Fruit fly (Drosophila melanogaster): ENCODE measurements around the gene Atac3.

DNA sequence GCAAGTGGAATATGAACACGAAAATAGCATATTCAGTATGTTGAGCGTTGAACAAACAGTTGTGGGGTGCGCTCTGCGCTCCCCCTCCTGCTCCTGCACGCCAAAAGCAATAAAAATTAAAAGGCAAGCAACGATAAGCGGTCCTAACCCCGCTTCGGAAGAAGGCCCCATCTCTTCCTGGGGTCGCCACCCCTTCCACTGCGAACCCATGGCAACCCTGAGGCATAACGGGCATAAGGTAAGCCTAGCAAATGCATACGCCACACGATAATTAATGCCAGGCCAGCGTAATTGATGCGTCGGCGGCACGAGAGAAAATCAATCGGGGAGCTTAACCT, 20.6 kb upstream of the Atac3 start:
- no peak for TF ChIP-seq abd-A (tag; optimal IDR thresholded peaks at IDR 0.05)
- no peak for TF ChIP-seq CG18262 (tag; optimal IDR thresholded peaks at IDR 0.05)
- TF ChIP-seq CG6654 (GFP tag; optimal IDR thresholded peaks at IDR 0.05), result no peak
- no peak for TF ChIP-seq zfh1 (GFP tag; IDR thresholded peaks at IDR 0.05)
- no peak for TF ChIP-seq H2.0 (GFP tag; IDR thresholded peaks at IDR 0.05)
- no peak for TF ChIP-seq Mrtf (GFP tag; IDR thresholded peaks at IDR 0.05)
- TF ChIP-seq CG10431 (GFP tag; optimal IDR thresholded peaks at IDR 0.05), result no peak
- TF ChIP-seq CG6689 (GFP tag; IDR thresholded peaks at IDR 0.05), result no peak
- no peak for TF ChIP-seq CG11456 (GFP tag; IDR thresholded peaks at IDR 0.05)
- TF ChIP-seq CG10565 (GFP tag; optimal IDR thresholded peaks at IDR 0.05), result no peak
- TF ChIP-seq danr (GFP tag; IDR thresholded peaks at IDR 0.05), result no peak
- no peak for TF ChIP-seq psq (GFP tag; optimal IDR thresholded peaks at IDR 0.05)
